Worm (Caenorhabditis elegans): ENCODE results near the gene cdc-48.2.

The cdc-48.2 gene

DNA sequence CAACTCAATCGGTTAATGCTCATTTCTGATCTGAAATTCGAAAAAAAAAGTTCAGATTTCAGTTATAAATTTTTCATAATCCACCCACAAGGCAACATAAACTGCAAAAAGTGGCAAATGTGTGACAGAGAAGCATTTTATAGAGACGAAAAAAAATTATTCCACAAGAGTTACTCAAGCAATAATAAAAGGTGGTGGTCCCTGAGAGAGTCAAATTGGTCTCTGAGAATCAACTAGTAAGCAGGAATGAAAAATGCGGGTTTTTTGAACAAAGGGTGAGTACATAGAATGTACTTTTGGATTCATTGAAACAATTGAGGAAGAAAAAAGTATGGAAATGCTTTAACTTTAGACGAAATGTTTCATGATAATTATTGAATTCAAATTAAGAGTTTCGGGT is 32.1 kb downstream of the cdc-48.2 start, which contains the start of gene T05C12.11:
Gene T05C12.11 (minus strand): TSS at position 101 of the 400 bp plus-strand sequence.
- TF ChIP-seq egl-27 (tag; optimal IDR thresholded peaks at IDR 0.05) = no peak
- TF ChIP-seq ceh-28 (tag; optimal IDR thresholded peaks at IDR 0.05) = no peak
- no peak for TF ChIP-seq elt-1 (tag; optimal IDR thresholded peaks at IDR 0.05)
- no peak for TF ChIP-seq skn-1 (tag; optimal IDR thresholded peaks at IDR 0.05)
- TF ChIP-seq jun-1 (tag; optimal IDR thresholded peaks at IDR 0.05) = no peak
- TF ChIP-seq lin-15B (tag; optimal IDR thresholded peaks at IDR 0.05) = no peak
- no peak for TF ChIP-seq nhr-12 (tag; optimal IDR thresholded peaks at IDR 0.05)
- no peak for TF ChIP-seq fkh-2 (tag; optimal IDR thresholded peaks at IDR 0.05)
- TF ChIP-seq nhr-43 (tag; optimal IDR thresholded peaks at IDR 0.05; ENCODE audit: poor library complexity, severe bottlenecking) = no peak
- TF ChIP-seq mml-1 (tag; optimal IDR thresholded peaks at IDR 0.05) = no peak
- TF ChIP-seq elt-3 (tag; optimal IDR thresholded peaks at IDR 0.05) = no peak
- no peak for TF ChIP-seq ceh-9 (tag; optimal IDR thresholded peaks at IDR 0.05)
- TF ChIP-seq nhr-25 (tag; optimal IDR thresholded peaks at IDR 0.05) = no peak
- TF ChIP-seq snpc-4 (tag; optimal IDR thresholded peaks at IDR 0.05) = no peak
- TF ChIP-seq aly-2 (tag; optimal IDR thresholded peaks at IDR 0.05) = no peak
- no peak for TF ChIP-seq nhr-76 (tag; optimal IDR thresholded peaks at IDR 0.05)
- TF ChIP-seq egl-5 (tag; optimal IDR thresholded peaks at IDR 0.05) = no peak
- no peak for TF ChIP-seq ztf-4 (tag; optimal IDR thresholded peaks at IDR 0.05)
- TF ChIP-seq unc-39 (tag; optimal IDR thresholded peaks at IDR 0.05) = no peak

DNA sequence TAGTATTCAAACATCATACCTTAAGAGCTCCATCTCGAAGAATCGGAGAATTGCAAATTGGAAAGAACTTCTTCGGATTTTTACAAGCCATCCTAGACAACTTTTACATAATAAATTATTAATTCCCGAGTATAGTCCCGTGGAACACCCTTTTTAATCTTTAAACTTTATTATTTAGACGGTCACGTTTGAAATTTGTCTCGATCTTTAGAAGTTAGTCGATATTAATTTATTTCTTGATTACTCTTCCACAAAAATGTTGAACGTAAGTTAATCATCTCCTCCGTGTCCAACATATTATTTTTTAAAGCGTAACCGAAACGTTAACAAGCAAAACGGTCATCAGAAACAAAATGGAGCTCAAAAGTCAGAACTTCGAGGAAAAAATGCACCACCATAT is 35.2 kb downstream of the cdc-48.2 start, which contains the start of the genes decr-1.3 and T05C12.1:
Gene decr-1.3 (minus strand): TSS at position 101 of the 400 bp plus-strand sequence.
Gene T05C12.1 (plus strand): TSS at position 232 of the 400 bp plus-strand sequence.
- TF ChIP-seq nhr-77 (tag; optimal IDR thresholded peaks at IDR 0.05) (no peak), nhr-67 (tag; optimal IDR thresholded peaks at IDR 0.05) (no peak)

DNA sequence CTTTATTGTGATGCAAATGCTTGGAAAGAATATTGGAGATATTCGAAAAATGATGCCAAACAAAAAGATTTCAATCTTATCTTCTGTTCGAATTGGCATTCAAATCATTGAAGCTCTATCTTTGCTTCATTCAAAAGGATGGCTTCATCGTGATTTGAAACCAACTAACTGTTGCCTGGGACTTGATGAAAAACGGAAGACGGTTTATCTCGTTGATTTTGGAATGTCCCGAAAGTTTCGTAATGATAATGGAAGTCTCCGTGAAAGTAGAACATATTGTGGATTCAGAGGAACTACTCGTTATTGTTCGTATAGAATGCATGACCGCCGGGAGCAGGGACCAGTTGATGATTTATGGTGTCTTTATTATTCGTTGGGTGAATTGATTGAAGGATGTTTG is 35.9 kb downstream of the cdc-48.2 start:
- TF ChIP-seq ceh-28 (tag; optimal IDR thresholded peaks at IDR 0.05) (no peak), lin-15B (tag; optimal IDR thresholded peaks at IDR 0.05) (no peak), nhr-67 (tag; optimal IDR thresholded peaks at IDR 0.05) (no peak), ceh-16 (tag; optimal IDR thresholded peaks at IDR 0.05) (no peak), daf-12 (tag; optimal IDR thresholded peaks at IDR 0.05) (no peak), elt-2 (tag; optimal IDR thresholded peaks at IDR 0.05) (no peak), mdl-1 (tag; optimal IDR thresholded peaks at IDR 0.05) (no peak), nhr-12 (tag; optimal IDR thresholded peaks at IDR 0.05) (no peak), nhr-76 (tag; optimal IDR thresholded peaks at IDR 0.05) (no peak), lin-39 (tag; optimal IDR thresholded peaks at IDR 0.05) (no peak), zag-1 (tag; optimal IDR thresholded peaks at IDR 0.05) (no peak), elt-1 (tag; optimal IDR thresholded peaks at IDR 0.05) (no peak), elt-3 (tag; optimal IDR thresholded peaks at IDR 0.05) (no peak)

DNA sequence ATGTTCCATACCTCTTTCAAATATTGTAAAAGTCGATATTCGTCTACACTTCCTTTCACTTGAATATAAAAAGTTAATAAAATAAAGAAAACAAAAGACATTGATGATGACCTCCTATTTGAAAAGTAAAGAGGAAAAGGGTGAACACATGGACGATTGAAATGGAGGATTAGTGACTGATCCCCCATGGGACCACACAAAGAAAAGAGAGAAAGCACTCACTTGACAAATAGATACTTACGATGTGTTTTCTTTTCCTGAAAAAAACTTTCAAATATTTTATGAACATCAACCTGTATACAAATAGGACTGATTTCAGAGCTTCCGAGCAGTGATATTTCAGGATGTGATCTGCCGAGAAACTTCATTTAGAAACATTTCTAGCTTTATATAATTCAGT is 38.8 kb downstream of the cdc-48.2 start, which contains the start of gene acr-14:
Gene acr-14 (minus strand): TSS at position 101 of the 400 bp plus-strand sequence.
- no peak for TF ChIP-seq hmg-11 (tag; optimal IDR thresholded peaks at IDR 0.05)
- TF ChIP-seq nhr-28 (tag; optimal IDR thresholded peaks at IDR 0.05) = no peak
- TF ChIP-seq ztf-4 (tag; optimal IDR thresholded peaks at IDR 0.05) = no peak
- TF ChIP-seq mdl-1 (tag; optimal IDR thresholded peaks at IDR 0.05) = no peak
- TF ChIP-seq ZK546.5 (tag; optimal IDR thresholded peaks at IDR 0.05) = no peak
- no peak for TF ChIP-seq mml-1 (tag; optimal IDR thresholded peaks at IDR 0.05)
- TF ChIP-seq lin-15B (tag; optimal IDR thresholded peaks at IDR 0.05) = no peak
- TF ChIP-seq daf-12 (tag; optimal IDR thresholded peaks at IDR 0.05) = no peak
- no peak for TF ChIP-seq nhr-76 (tag; optimal IDR thresholded peaks at IDR 0.05)
- TF ChIP-seq nhr-12 (tag; optimal IDR thresholded peaks at IDR 0.05) = no peak
- no peak for TF ChIP-seq pha-4 (tag; optimal IDR thresholded peaks at IDR 0.05)
- TF ChIP-seq nhr-11 (tag; optimal IDR thresholded peaks at IDR 0.05) = no peak

DNA sequence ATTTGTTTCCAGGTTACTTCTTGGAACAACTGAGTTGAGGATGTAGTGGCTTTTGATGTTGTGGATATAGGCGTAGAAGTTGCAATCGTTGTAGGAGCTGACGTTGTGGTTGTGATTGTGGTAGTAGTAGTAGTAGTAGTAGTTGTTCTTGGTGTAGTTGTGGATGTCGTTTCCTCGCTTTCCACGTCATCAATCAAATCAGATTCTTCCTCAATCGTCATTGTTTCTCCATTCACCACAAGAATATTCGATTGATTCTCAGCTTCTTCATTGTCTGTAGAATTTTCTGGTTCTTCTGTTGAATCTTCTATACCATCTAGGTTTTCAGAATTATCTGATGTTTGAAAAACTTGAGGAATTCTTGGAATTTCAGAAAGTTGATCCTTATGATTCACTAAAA is 40.3 kb downstream of the cdc-48.2 start:
- no peak for TF ChIP-seq pha-4 (tag; optimal IDR thresholded peaks at IDR 0.05)
- TF ChIP-seq aly-2 (tag; optimal IDR thresholded peaks at IDR 0.05) = no peak
- no peak for TF ChIP-seq fkh-10 (GFP tag; optimal IDR thresholded peaks at IDR 0.05)
- no peak for TF ChIP-seq unc-62 (GFP tag; optimal IDR thresholded peaks at IDR 0.05)
- TF ChIP-seq eor-1 (tag; optimal IDR thresholded peaks at IDR 0.05) = no peak
- no peak for TF ChIP-seq nhr-77 (tag; optimal IDR thresholded peaks at IDR 0.05)
- TF ChIP-seq lin-15B (tag; optimal IDR thresholded peaks at IDR 0.05) = no peak
- no peak for TF ChIP-seq hmg-11 (tag; optimal IDR thresholded peaks at IDR 0.05)
- TF ChIP-seq mml-1 (tag; optimal IDR thresholded peaks at IDR 0.05) = no peak
- TF ChIP-seq ceh-9 (tag; optimal IDR thresholded peaks at IDR 0.05) = no peak
- no peak for TF ChIP-seq fkh-2 (tag; optimal IDR thresholded peaks at IDR 0.05)
- no peak for TF ChIP-seq fos-1 (tag; optimal IDR thresholded peaks at IDR 0.05)
- TF ChIP-seq pqm-1 (tag; optimal IDR thresholded peaks at IDR 0.05) = no peak
- no peak for TF ChIP-seq ceh-28 (tag; optimal IDR thresholded peaks at IDR 0.05)
- TF ChIP-seq skn-1 (tag; optimal IDR thresholded peaks at IDR 0.05) = no peak
- no peak for TF ChIP-seq nhr-23 (tag; optimal IDR thresholded peaks at IDR 0.05)
- TF ChIP-seq lin-39 (tag; optimal IDR thresholded peaks at IDR 0.05) = no peak
